Worm (Caenorhabditis elegans): ENCODE measurements around the gene M60.4.

ce11 chrX:8257687-8258086 lies 21.6 kb upstream of the M60.4 start:
- no peak for TF ChIP-seq him-1 (tag; optimal IDR thresholded peaks at IDR 0.05)
- no peak for TF ChIP-seq dao-5 (tag; optimal IDR thresholded peaks at IDR 0.05)
